Worm (Caenorhabditis elegans) whole organism, late embryonic: Measurements from ENCODE around the gene ZK856.14.

Experiments used
- C38D4.7 ChIP-seq: fragments of 200-800 bp; sonication (Bioruptor generic); optimal IDR thresholded peaks from 2 replicates; lab custom pipeline; 2018; ENCODE audit warnings: mild to moderate bottlenecking, missing genetic modification characterization, moderate library complexity, missing compliant biosample characterization
- K02D7.2 ChIP-seq: sonication (generic microtip); optimal IDR thresholded peaks from 2 replicates; lab custom pipeline; 2017; ENCODE audit warnings: mild to moderate bottlenecking, missing genetic modification characterization, missing compliant biosample characterization
- ceh-14 ChIP-seq: sonication (generic microtip); optimal IDR thresholded peaks from 2 replicates; lab custom pipeline; 2016; ENCODE audit warnings: missing genotype, missing genetic modification characterization, missing compliant biosample characterization
- ceh-2 ChIP-seq: sonication (generic microtip); optimal IDR thresholded peaks from 2 replicates; lab custom pipeline; 2016; ENCODE audit warnings: missing genotype, missing genetic modification characterization, missing compliant biosample characterization
- ceh-22 ChIP-seq: sonication (generic microtip); optimal IDR thresholded peaks from 2 replicates; lab custom pipeline; 2017; ENCODE audit warnings: missing biosample characterization, missing genetic modification characterization
- ceh-24 ChIP-seq: sonication (generic microtip); optimal IDR thresholded peaks from 2 replicates; lab custom pipeline; 2016; ENCODE audit warnings: mild to moderate bottlenecking, missing genetic modification characterization, missing compliant biosample characterization
- ceh-31 ChIP-seq: sonication (generic microtip); optimal IDR thresholded peaks from 2 replicates; lab custom pipeline; 2016; ENCODE audit warnings: missing genetic modification characterization, missing compliant biosample characterization
- ceh-6 ChIP-seq: fragments of 200-800 bp; sonication (Bioruptor generic); optimal IDR thresholded peaks from 2 replicates; lab custom pipeline; 2018; ENCODE audit warnings: mild to moderate bottlenecking, missing genetic modification characterization, missing compliant biosample characterization
- ceh-9 ChIP-seq: sonication (generic microtip); optimal IDR thresholded peaks from 2 replicates; lab custom pipeline; 2016; ENCODE audit warnings: mild to moderate bottlenecking, missing genetic modification characterization, inconsistent platforms, missing compliant biosample characterization
- che-1 ChIP-seq: sonication (generic microtip); optimal IDR thresholded peaks from 2 replicates; lab custom pipeline; 2016; ENCODE audit warnings: mild to moderate bottlenecking, missing genetic modification characterization, missing compliant biosample characterization
- dmd-4 ChIP-seq: sonication (generic microtip); optimal IDR thresholded peaks from 2 replicates; lab custom pipeline; 2016; ENCODE audit warnings: borderline replicate concordance, missing genetic modification characterization, missing compliant biosample characterization
- dve-1 ChIP-seq: sonication (generic microtip); optimal IDR thresholded peaks from 2 replicates; lab custom pipeline; 2017; ENCODE audit warnings: antibody characterized with exemption, mild to moderate bottlenecking, missing genetic modification characterization, missing compliant biosample characterization
- elt-2 ChIP-seq: sonication (generic microtip); optimal IDR thresholded peaks from 2 replicates; lab custom pipeline; 2016; ENCODE audit warnings: missing genetic modification reagents, missing genetic modification characterization, missing compliant biosample characterization
- elt-4 ChIP-seq: sonication (generic microtip); optimal IDR thresholded peaks from 2 replicates; lab custom pipeline; 2016; ENCODE audit warnings: missing genetic modification characterization, missing compliant biosample characterization
- ets-4 ChIP-seq: sonication (generic microtip); optimal IDR thresholded peaks from 2 replicates; lab custom pipeline; 2016; ENCODE audit warnings: missing genetic modification characterization, missing compliant biosample characterization
- eyg-1 ChIP-seq: sonication (generic microtip); optimal IDR thresholded peaks from 2 replicates; lab custom pipeline; 2016; ENCODE audit warnings: missing genotype, missing genetic modification characterization, missing compliant biosample characterization
- fax-1 ChIP-seq: sonication (generic microtip); optimal IDR thresholded peaks from 2 replicates; lab custom pipeline; 2016; ENCODE audit warnings: missing genotype, missing genetic modification characterization, missing compliant biosample characterization
- fkh-10 ChIP-seq: fragments of 150-350 bp; optimal IDR thresholded peaks from 2 replicates; lab custom pipeline; 2014; ENCODE audit warnings: missing biosample characterization, missing genetic modification reagents, missing genetic modification characterization
- hlh-13 ChIP-seq: fragments of 200-800 bp; sonication (Bioruptor generic); optimal IDR thresholded peaks from 2 replicates; lab custom pipeline; 2018; ENCODE audit warnings: mild to moderate bottlenecking, missing genetic modification characterization, missing compliant biosample characterization
- hlh-15 ChIP-seq: sonication (generic microtip); optimal IDR thresholded peaks from 2 replicates; lab custom pipeline; 2016; ENCODE audit warnings: missing genetic modification characterization, missing compliant biosample characterization
- hlh-6 ChIP-seq: sonication (generic microtip); optimal IDR thresholded peaks from 2 replicates; lab custom pipeline; 2016; ENCODE audit warnings: missing genotype, missing genetic modification characterization, missing compliant biosample characterization
- nhr-232 ChIP-seq: sonication (generic microtip); optimal IDR thresholded peaks from 2 replicates; lab custom pipeline; 2016; ENCODE audit warnings: missing genetic modification characterization, missing compliant biosample characterization
- pag-3 ChIP-seq: sonication (generic microtip); optimal IDR thresholded peaks from 2 replicates; lab custom pipeline; 2016; ENCODE audit warnings: missing compliant biosample characterization, missing genetic modification characterization, borderline replicate concordance
- pat-9 ChIP-seq: fragments of 200-800 bp; sonication (Bioruptor generic); optimal IDR thresholded peaks from 2 replicates; lab custom pipeline; 2018; ENCODE audit warnings: mild to moderate bottlenecking, missing genetic modification characterization, moderate library complexity, missing compliant biosample characterization
- pha-2 ChIP-seq: sonication (generic microtip); optimal IDR thresholded peaks from 2 replicates; lab custom pipeline; 2017; ENCODE audit warnings: mild to moderate bottlenecking, missing genetic modification characterization, missing compliant biosample characterization
- ref-2 ChIP-seq: sonication (generic microtip); optimal IDR thresholded peaks from 2 replicates; lab custom pipeline; 2016; ENCODE audit warnings: missing genetic modification characterization, missing compliant biosample characterization
- rnt-1 ChIP-seq: sonication (generic microtip); optimal IDR thresholded peaks from 2 replicates; lab custom pipeline; 2016; ENCODE audit warnings: missing genetic modification characterization, missing compliant biosample characterization
- sdc-2 ChIP-seq: sonication (generic microtip); optimal IDR thresholded peaks from 2 replicates; lab custom pipeline; 2016; ENCODE audit warnings: missing genotype, missing genetic modification characterization, missing compliant biosample characterization
- tbx-2 ChIP-seq: sonication (generic microtip); optimal IDR thresholded peaks from 2 replicates; lab custom pipeline; 2016; ENCODE audit warnings: missing genetic modification characterization, missing compliant biosample characterization
- unc-3 ChIP-seq, 2 experiments: fragments of 200-800 bp in 1 of 2; sonication (Bioruptor generic) in 1 of 2; sonication (generic microtip) in 1 of 2; conservative IDR thresholded peaks in 1 of 2; optimal IDR thresholded peaks in 1 of 2; 2 replicates each; pipeline versions ENCODE4 v1.3.6 to Lab custom; 2016 to 2022; ENCODE audit warnings: missing compliant biosample characterization in 2 of 2, missing genetic modification characterization in 2 of 2, missing genetic modification reagents in 1 of 2
- unc-42 ChIP-seq: sonication (generic microtip); optimal IDR thresholded peaks from 2 replicates; lab custom pipeline; 2016; ENCODE audit warnings: missing genotype, missing genetic modification characterization, missing compliant biosample characterization
- unc-86 ChIP-seq: sonication (generic microtip); optimal IDR thresholded peaks from 2 replicates; lab custom pipeline; 2016; ENCODE audit warnings: missing genetic modification characterization, missing compliant biosample characterization
- zip-5 ChIP-seq: sonication (generic microtip); optimal IDR thresholded peaks from 2 replicates; lab custom pipeline; 2016; ENCODE audit warnings: missing genetic modification characterization, missing compliant biosample characterization

ZK856.14 gene

DNA sequence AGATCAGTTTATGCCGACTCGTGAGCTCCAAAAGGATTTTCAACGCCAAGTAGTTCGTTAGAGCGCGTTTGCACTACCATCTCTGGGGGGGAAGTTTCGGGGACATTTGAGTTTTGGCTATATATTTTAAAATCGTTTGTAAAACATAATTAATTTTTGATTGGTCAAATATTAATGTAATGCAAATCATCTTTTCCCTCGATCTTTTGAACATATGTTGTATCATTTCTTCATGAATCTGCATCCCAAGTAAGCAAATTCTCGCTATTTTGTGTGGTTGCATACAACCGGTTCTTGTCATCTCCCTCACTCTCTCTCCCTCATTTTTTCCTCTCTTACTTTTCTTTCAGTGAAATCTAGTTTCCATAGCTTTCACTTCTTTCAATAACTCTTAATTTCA lies 38.7 kb upstream of the ZK856.14 start (continued):
- TF ChIP-seq ceh-2, result peak; percentile 63
- TF ChIP-seq ets-4 (tag; lab: Kevin White, UChicago), result peak; percentile 73
- TF ChIP-seq elt-4 (tag; lab: Kevin White, UChicago), result no peak
- no peak for TF ChIP-seq che-1 (tag; lab: Kevin White, UChicago)
- no peak for TF ChIP-seq pat-9
- peak; percentile 94 for TF ChIP-seq ceh-31
- peak; percentile 54 for TF ChIP-seq elt-2

DNA sequence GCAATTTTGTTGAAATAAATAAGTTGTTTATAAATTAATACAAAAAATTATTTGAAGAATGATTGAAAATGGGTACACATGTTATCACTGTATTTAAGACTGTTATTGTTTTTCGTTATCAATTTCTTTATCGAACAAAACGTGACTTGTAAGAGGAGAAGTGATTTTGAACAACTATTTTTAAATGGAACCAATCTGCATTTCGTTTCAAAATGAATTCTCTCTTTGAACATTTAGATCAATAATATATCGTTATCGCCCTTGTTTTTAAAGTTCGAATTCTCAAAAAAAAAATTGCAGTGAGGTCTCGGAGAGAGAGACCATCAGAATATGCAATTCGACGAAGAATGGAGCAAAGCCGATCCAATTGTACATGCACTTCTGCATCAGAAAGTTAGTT lies 37.6 kb upstream of the ZK856.14 start, which contains the start of gene cul-5:
Gene cul-5 (plus strand): TSS at position 301 of the 400 bp plus-strand sequence.
- no peak for TF ChIP-seq ref-2 (tag; lab: Kevin White, UChicago)
- TF ChIP-seq elt-2, result peak; percentile 11

DNA sequence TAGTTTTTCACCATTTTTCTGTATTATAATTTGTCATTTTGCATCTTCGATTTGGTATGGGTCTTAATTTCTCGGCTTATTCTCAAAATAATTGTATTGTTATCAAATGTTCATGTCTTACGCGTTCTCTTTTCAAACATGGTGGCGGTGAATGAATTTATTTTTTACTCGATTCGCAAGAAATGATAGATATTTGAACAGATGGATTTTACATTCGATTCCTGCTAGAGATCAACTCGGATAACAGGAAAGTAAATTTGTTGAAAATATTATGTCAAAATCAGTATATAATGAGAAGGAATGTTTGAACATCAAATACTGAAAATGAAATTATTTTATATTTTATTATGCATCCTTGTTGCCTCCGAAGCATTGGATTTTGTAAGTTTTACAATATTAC lies 33.8 kb upstream of the ZK856.14 start, which contains the start of gene ZK856.4:
Gene ZK856.4 (plus strand): TSS at position 301 of the 400 bp plus-strand sequence.
- TF ChIP-seq fax-1 (tag; lab: Kevin White, UChicago), result no peak
- TF ChIP-seq C38D4.7 (GFP tag; lab: Kevin White, UChicago), result no peak
- no peak for TF ChIP-seq tbx-2
- no peak for TF ChIP-seq ceh-24
- TF ChIP-seq elt-2, result no peak
- TF ChIP-seq hlh-15 (tag; lab: Kevin White, UChicago), result no peak
- TF ChIP-seq fkh-10 (GFP tag; lab: Kevin White, UChicago), result no peak
- no peak for TF ChIP-seq ceh-22 (tag; lab: Kevin White, UChicago)
- TF ChIP-seq hlh-13 (GFP tag; lab: Kevin White, UChicago), result no peak
- no peak for TF ChIP-seq nhr-232
- no peak for TF ChIP-seq ceh-14 (tag; lab: Kevin White, UChicago)
- TF ChIP-seq zip-5 (tag; lab: Kevin White, UChicago), result no peak
- no peak for TF ChIP-seq dmd-4
- TF ChIP-seq dve-1 (tag; lab: Kevin White, UChicago), result no peak
- no peak for TF ChIP-seq K02D7.2

DNA sequence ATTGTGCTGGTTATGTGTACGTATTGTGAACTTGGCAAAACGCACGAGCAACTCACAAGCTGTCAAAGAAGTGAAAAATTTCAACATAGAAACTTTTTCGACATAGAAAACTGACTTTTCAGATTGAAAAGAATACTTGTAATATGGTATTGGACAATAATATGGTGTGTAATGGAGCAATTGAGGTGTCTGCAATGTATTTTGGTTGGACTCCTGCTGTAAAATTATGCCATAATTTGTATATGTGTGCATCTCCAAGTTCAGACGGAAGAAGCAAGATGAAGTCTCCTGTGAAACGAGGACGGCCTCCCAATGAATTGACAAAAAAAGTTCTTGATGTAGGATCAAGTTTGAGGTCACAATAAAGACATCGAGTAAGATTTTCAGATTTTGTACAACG lies 33.0 kb upstream of the ZK856.14 start:
- no peak for TF ChIP-seq ceh-24
- no peak for TF ChIP-seq elt-4 (tag; lab: Kevin White, UChicago)
- no peak for TF ChIP-seq K02D7.2

DNA sequence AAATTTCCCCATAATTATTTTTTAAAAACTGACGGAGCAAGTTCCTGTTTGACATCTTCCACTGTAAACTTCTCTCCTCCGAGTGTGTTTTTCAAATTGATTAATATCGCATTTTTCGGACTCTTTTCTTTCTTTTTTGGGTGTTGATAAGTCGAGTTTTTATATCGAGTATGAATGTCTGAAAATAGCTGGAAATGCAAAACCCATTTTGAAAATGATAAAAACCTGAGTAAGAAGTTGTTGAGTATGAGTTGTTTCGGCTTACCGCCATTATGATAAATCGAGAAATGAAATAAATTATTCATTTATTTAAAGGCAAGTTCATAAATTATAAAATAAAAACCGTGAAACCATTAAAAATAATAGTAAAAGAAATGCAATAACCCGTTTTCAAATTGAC lies 31.1 kb upstream of the ZK856.14 start, which contains the start of gene ZK856.18:
Gene ZK856.18 (minus strand): TSS at position 289 of the 400 bp plus-strand sequence.
- no peak for TF ChIP-seq eyg-1 (tag; lab: Kevin White, UChicago)
- TF ChIP-seq unc-86 (tag; lab: Kevin White, UChicago), result no peak
- TF ChIP-seq rnt-1 (tag; lab: Kevin White, UChicago), result no peak
- no peak for TF ChIP-seq pag-3
- no peak for TF ChIP-seq ceh-6 (GFP tag; lab: Kevin White, UChicago)
- TF ChIP-seq unc-42 (tag; lab: Kevin White, UChicago), result no peak
- TF ChIP-seq ref-2 (tag; lab: Kevin White, UChicago), result no peak
- no peak for TF ChIP-seq dve-1 (tag; lab: Kevin White, UChicago)
- TF ChIP-seq ceh-24, result no peak
- TF ChIP-seq ceh-9 (tag; lab: Kevin White, UChicago), result no peak
- TF ChIP-seq pha-2 (tag; lab: Kevin White, UChicago), result no peak
- no peak for TF ChIP-seq K02D7.2
- TF ChIP-seq sdc-2, result no peak
- TF ChIP-seq hlh-6, result no peak
- no peak for TF ChIP-seq unc-3 (GFP tag; conservative IDR thresholded peaks at IDR 0.05; lab: Robert Waterston, UW)
- TF ChIP-seq unc-3 (tag; optimal IDR thresholded peaks at IDR 0.05; lab: Kevin White, UChicago), result no peak

DNA sequence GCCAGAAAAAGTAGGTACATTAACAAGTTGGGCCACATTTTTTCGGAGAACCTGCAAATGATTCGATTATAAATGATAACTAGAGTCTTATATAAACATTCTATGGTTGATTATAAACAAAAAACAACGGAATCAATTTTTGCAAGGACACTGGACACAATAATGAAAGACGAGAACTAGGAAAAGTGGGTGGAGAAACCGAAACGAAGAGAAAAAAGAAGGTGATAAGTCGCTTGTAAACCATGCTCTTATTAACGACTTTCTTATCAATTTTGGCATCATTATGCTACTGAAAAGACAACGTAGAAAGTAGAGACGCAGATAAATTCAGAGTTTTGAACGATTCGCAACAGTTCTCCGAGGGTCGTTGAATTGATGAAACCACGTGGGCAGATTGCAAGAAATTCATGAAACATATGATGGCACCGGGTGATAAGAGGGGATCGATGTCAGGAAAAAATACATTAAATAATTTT lies 26.7 kb upstream of the ZK856.14 start, which contains the start of gene ZK856.5:
Gene ZK856.5 (minus strand): TSS at position 51 of the 476 bp plus-strand sequence.
- TF ChIP-seq ref-2 (tag; lab: Kevin White, UChicago) (no peak), elt-2 (peak; percentile 44)
